Worm (Caenorhabditis elegans): ENCODE data around the gene sru-2.

The sru-2 gene

DNA sequence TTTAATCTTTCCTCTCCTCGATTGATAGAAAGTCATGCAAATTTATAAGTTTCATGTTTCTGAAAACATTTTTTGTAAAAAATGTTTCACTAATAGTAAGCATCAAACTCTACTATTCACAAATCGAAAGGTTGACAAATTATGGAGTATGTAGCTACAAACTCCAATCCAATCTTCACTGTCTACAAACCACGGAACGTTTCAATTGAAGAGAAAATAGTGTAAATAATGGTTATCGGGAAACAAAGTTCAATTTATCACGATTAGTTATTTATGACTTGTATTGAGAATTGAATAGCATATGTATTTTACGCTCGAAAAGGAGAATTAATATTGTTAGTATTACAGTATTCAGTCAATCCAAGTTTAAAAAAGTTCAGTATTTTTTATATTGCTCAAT is 13.6 kb downstream of the sru-2 start:
- TF ChIP-seq Y95B8A.8 (GFP tag; IDR thresholded peaks at IDR 0.05): no peak
- no peak for TF ChIP-seq repo-1 (tag; optimal IDR thresholded peaks at IDR 0.05)
- no peak for TF ChIP-seq snpc-1.3 (tag; optimal IDR thresholded peaks at IDR 0.05; ENCODE audit: insufficient read depth)
- TF ChIP-seq attf-6 (GFP tag; IDR thresholded peaks at IDR 0.05): no peak
- no peak for TF ChIP-seq Y53G8AR.9 (GFP tag; conservative IDR thresholded peaks at IDR 0.05)
- TF ChIP-seq xnd-1 (tag; optimal IDR thresholded peaks at IDR 0.05): no peak
- no peak for TF ChIP-seq hrde-1 (tag; optimal IDR thresholded peaks at IDR 0.05; ENCODE audit: borderline replicate concordance)
- TF ChIP-seq fkh-3 (tag; optimal IDR thresholded peaks at IDR 0.05): no peak
- TF ChIP-seq ceh-79 (tag; optimal IDR thresholded peaks at IDR 0.05): no peak

DNA sequence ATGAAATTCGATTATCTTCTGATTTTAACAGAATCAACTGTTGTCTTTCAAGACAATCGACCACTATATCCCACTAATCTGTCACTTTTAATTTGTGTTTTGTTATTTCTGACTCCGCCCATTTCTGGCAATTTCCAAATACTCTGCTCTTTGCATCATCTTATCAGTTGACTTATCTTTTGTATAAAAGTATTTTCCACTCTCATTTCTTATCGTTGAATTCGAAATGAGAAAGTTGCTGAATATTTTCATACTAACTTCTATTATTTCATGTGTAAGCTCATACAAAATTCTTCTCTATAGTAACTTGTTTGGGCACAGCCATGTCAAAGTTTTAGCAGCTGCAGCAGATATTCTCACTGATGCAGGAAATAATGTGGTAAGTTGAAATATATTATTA is 14.0 kb downstream of the sru-2 start, which contains the start of gene ugt-21:
Gene ugt-21 (plus strand): TSS at position 212 of the 400 bp plus-strand sequence.
- no peak for TF ChIP-seq cebp-2 (GFP tag; IDR thresholded peaks at IDR 0.05)
- TF ChIP-seq die-1 (tag; optimal IDR thresholded peaks at IDR 0.05): no peak
- TF ChIP-seq ceh-100 (GFP tag; IDR thresholded peaks at IDR 0.05): no peak
- TF ChIP-seq Y56A3A.18 (GFP tag; IDR thresholded peaks at IDR 0.05): no peak
- TF ChIP-seq hsf-1 (GFP tag; IDR thresholded peaks at IDR 0.05): no peak
- no peak for TF ChIP-seq tbx-9 (tag; optimal IDR thresholded peaks at IDR 0.05; ENCODE audit: borderline replicate concordance)
- TF ChIP-seq tbp1 (GFP tag; optimal IDR thresholded peaks at IDR 0.05): no peak
- no peak for TF ChIP-seq madf-6 (GFP tag; IDR thresholded peaks at IDR 0.05)
- no peak for TF ChIP-seq let-526 (GFP tag; IDR thresholded peaks at IDR 0.05)
- TF ChIP-seq ceh-40 (GFP tag; IDR thresholded peaks at IDR 0.05): no peak
- TF ChIP-seq B0261.1 (tag; optimal IDR thresholded peaks at IDR 0.05): no peak
- TF ChIP-seq tlf-1 (GFP tag; optimal IDR thresholded peaks at IDR 0.05): no peak
- no peak for TF ChIP-seq unc-130 (GFP tag; optimal IDR thresholded peaks at IDR 0.05)
- no peak for TF ChIP-seq him-1 (tag; optimal IDR thresholded peaks at IDR 0.05)
- no peak for TF ChIP-seq ekl-4 (GFP tag; IDR thresholded peaks at IDR 0.05)
- TF ChIP-seq F23B12.7 (tag; optimal IDR thresholded peaks at IDR 0.05; ENCODE audit: insufficient read depth): no peak
- no peak for TF ChIP-seq athp-1 (tag; optimal IDR thresholded peaks at IDR 0.05)
- TF ChIP-seq ceh-79 (tag; optimal IDR thresholded peaks at IDR 0.05): no peak
- TF ChIP-seq dox-1 (GFP tag; IDR thresholded peaks at IDR 0.05): no peak

DNA sequence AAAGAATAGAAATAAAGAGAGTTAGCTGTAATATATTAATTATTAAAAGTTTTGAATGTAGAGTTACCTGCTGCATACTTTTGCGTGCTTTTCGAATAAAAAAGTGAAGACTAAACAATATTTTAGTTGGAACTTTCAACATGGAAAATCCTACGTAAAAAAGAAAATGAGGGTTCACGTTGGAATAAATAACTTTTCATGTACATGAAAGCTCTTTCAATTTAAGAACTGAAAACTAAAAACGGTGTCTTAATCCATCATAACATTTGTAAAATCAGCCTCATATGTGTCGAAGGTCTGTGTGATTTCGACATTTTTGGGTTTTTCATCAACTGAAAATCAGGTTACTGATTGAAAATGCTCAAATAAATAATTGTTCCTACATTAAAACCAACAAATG is 20.2 kb downstream of the sru-2 start, which contains the start of gene ttr-9:
Gene ttr-9 (minus strand): TSS at position 101 of the 400 bp plus-strand sequence.
- TF ChIP-seq gei-17 (GFP tag; optimal IDR thresholded peaks at IDR 0.05) (no peak), repo-1 (tag; optimal IDR thresholded peaks at IDR 0.05) (no peak), lir-1 (GFP tag; conservative IDR thresholded peaks at IDR 0.05) (no peak), ceh-58 (GFP tag; IDR thresholded peaks at IDR 0.05) (no peak), Y67H2A.10 (GFP tag; conservative IDR thresholded peaks at IDR 0.05) (no peak), let-526 (GFP tag; IDR thresholded peaks at IDR 0.05) (no peak), ZK185.1 (tag; optimal IDR thresholded peaks at IDR 0.05; ENCODE audit: poor library complexity, severe bottlenecking) (no peak), sdz-38 (tag; optimal IDR thresholded peaks at IDR 0.05) (no peak), efl-1 (GFP tag; optimal IDR thresholded peaks at IDR 0.05) (no peak), madf-8 (GFP tag; conservative IDR thresholded peaks at IDR 0.05) (no peak), ztf-18 (tag; optimal IDR thresholded peaks at IDR 0.05) (no peak)

All from whole organism, young adult.